Worm (Caenorhabditis elegans) whole organism, young adult: Measurements from ENCODE around the gene tag-124.

Source experiments
- B0019.2 ChIP-seq: fragments of 200-800 bp; sonication (Bioruptor generic); conservative IDR thresholded peaks from 2 replicates; pipeline ENCODE4 v1.3.6; 2022; ENCODE audit warnings: missing genetic modification reagents, missing genetic modification characterization, missing compliant biosample characterization
- F10E7.11 ChIP-seq: sonication (generic microtip); optimal IDR thresholded peaks from 2 replicates; lab custom pipeline; 2017; ENCODE audit warnings: mild to moderate bottlenecking, missing genetic modification characterization, moderate library complexity, missing compliant biosample characterization
- F37B4.10 ChIP-seq: fragments of 200-800 bp; sonication (Bioruptor generic); IDR thresholded peaks from 2 replicates; pipeline ENCODE4 v1.3.6; 2022; ENCODE audit warnings: missing genetic modification characterization, missing compliant biosample characterization
- F52B5.7 ChIP-seq: sonication (generic microtip); optimal IDR thresholded peaks from 2 replicates; lab custom pipeline; 2016; ENCODE audit warnings: mild to moderate bottlenecking, missing genetic modification characterization, missing compliant biosample characterization
- Y53G8AR.9 ChIP-seq: fragments of 200-800 bp; sonication (Bioruptor generic); conservative IDR thresholded peaks from 2 replicates; pipeline ENCODE4 v1.3.6; 2022; ENCODE audit warnings: missing genetic modification reagents, missing genetic modification characterization, missing compliant biosample characterization
- Y95B8A.8 ChIP-seq: fragments of 200-800 bp; sonication (Bioruptor generic); IDR thresholded peaks from 2 replicates; pipeline ENCODE4 v1.3.6; 2022; ENCODE audit warnings: missing genetic modification reagents, missing genetic modification characterization, missing compliant biosample characterization
- ZK185.1 ChIP-seq: sonication (generic microtip); optimal IDR thresholded peaks from 2 replicates; lab custom pipeline; 2016; ENCODE audit warnings: mild to moderate bottlenecking, missing genetic modification characterization, missing compliant biosample characterization; ENCODE audit not compliant: poor library complexity, severe bottlenecking
- ama-1 ChIP-seq, 3 experiments: fragments of 150-350 bp in 1 of 3; sonication (generic microtip) in 2 of 3; optimal IDR thresholded peaks; 2 replicates each; lab custom pipeline; 2014 to 2018; ENCODE audit warnings: missing biosample characterization in 2 of 3, missing genetic modification characterization in 2 of 3, missing genetic modification reagents in 2 of 3
- athp-1 ChIP-seq: sonication (generic microtip); optimal IDR thresholded peaks from 2 replicates; lab custom pipeline; 2017; ENCODE audit warnings: mild to moderate bottlenecking, missing genetic modification characterization, missing compliant biosample characterization
- attf-6 ChIP-seq: fragments of 200-800 bp; sonication (Bioruptor generic); IDR thresholded peaks from 2 replicates; pipeline ENCODE4 v1.3.6; 2022; ENCODE audit warnings: missing genetic modification reagents, missing genetic modification characterization, missing compliant biosample characterization
- cebp-1 ChIP-seq, 2 experiments: fragments of 200-800 bp in 1 of 2; sonication (Bioruptor generic) in 1 of 2; sonication (generic microtip) in 1 of 2; IDR thresholded peaks in 1 of 2; optimal IDR thresholded peaks in 1 of 2; 2 replicates each; pipeline versions ENCODE4 v1.3.6 to Lab custom; 2017 to 2022; ENCODE audit warnings: missing compliant biosample characterization in 2 of 2, missing genetic modification characterization in 2 of 2, mild to moderate bottlenecking in 1 of 2, missing genetic modification reagents in 1 of 2, moderate library complexity in 1 of 2
- cebp-2 ChIP-seq: fragments of 200-800 bp; sonication (Bioruptor generic); IDR thresholded peaks from 2 replicates; pipeline ENCODE4 v1.3.6; 2022; ENCODE audit warnings: missing genetic modification characterization, missing compliant biosample characterization
- dpff-1 ChIP-seq: sonication (generic microtip); optimal IDR thresholded peaks from 2 replicates; lab custom pipeline; 2017; ENCODE audit warnings: mild to moderate bottlenecking, missing genetic modification characterization, missing compliant biosample characterization
- egrh-3 ChIP-seq: fragments of 200-800 bp; sonication (Bioruptor generic); IDR thresholded peaks from 2 replicates; pipeline ENCODE4 v1.3.6; 2022; ENCODE audit warnings: missing genetic modification reagents, missing genetic modification characterization, missing compliant biosample characterization
- ekl-4 ChIP-seq: fragments of 200-800 bp; sonication (Bioruptor generic); IDR thresholded peaks from 2 replicates; pipeline ENCODE4 v1.3.6; 2022; ENCODE audit warnings: missing genetic modification reagents, missing genetic modification characterization, missing compliant biosample characterization
- hlh-26 ChIP-seq: fragments of 200-800 bp; sonication (Bioruptor generic); conservative IDR thresholded peaks from 2 replicates; pipeline ENCODE4 v1.3.6; 2022; ENCODE audit warnings: missing genetic modification reagents, missing genetic modification characterization, missing compliant biosample characterization
- hsf-1 ChIP-seq: fragments of 200-800 bp; sonication (Bioruptor generic); IDR thresholded peaks from 2 replicates; pipeline ENCODE4 v1.3.6; 2022; ENCODE audit warnings: missing genetic modification reagents, missing genetic modification characterization, missing compliant biosample characterization
- let-526 ChIP-seq: fragments of 200-800 bp; sonication (Bioruptor generic); IDR thresholded peaks from 2 replicates; pipeline ENCODE4 v1.3.6; 2022; ENCODE audit warnings: missing genetic modification reagents, missing genetic modification characterization, missing compliant biosample characterization
- let-607 ChIP-seq, 2 experiments: fragments of 200-800 bp in 1 of 2; sonication (Bioruptor generic) in 1 of 2; sonication (generic microtip) in 1 of 2; optimal IDR thresholded peaks; 2 replicates each; lab custom pipeline; 2016 to 2018; ENCODE audit warnings: mild to moderate bottlenecking in 2 of 2, missing compliant biosample characterization in 2 of 2, missing genetic modification characterization in 2 of 2, moderate library complexity in 2 of 2, missing genotype in 1 of 2
- lin-26 ChIP-seq: fragments of 200-800 bp; sonication (Bioruptor generic); IDR thresholded peaks from 2 replicates; pipeline ENCODE4 v1.3.6; 2022; ENCODE audit warnings: missing genetic modification reagents, missing genetic modification characterization, missing compliant biosample characterization
- lin-35 ChIP-seq, 3 experiments: fragments of 150-350 bp in 2 of 3; sonication (generic microtip) in 1 of 3; optimal IDR thresholded peaks; 2 replicates each; lab custom pipeline; 2014 to 2018; ENCODE audit warnings: missing biosample characterization in 3 of 3, missing genetic modification characterization in 3 of 3, missing genetic modification reagents in 3 of 3
- madf-10 ChIP-seq: sonication (generic microtip); optimal IDR thresholded peaks from 2 replicates; lab custom pipeline; 2016; ENCODE audit warnings: mild to moderate bottlenecking, missing genetic modification characterization, missing compliant biosample characterization
- mcd-1 ChIP-seq: fragments of 200-800 bp; sonication (Bioruptor generic); IDR thresholded peaks from 2 replicates; pipeline ENCODE4 v1.3.6; 2022; ENCODE audit warnings: missing genetic modification reagents, missing genetic modification characterization, missing compliant biosample characterization
- mel-28 ChIP-seq: sonication (generic microtip); optimal IDR thresholded peaks from 2 replicates; lab custom pipeline; 2016; ENCODE audit warnings: borderline replicate concordance, mild to moderate bottlenecking, missing genetic modification characterization, missing compliant biosample characterization
- nhr-179 ChIP-seq: sonication (generic microtip); optimal IDR thresholded peaks from 2 replicates; lab custom pipeline; 2016; ENCODE audit warnings: mild to moderate bottlenecking, missing genetic modification characterization, missing compliant biosample characterization
- nhr-80 ChIP-seq: sonication (generic microtip); optimal IDR thresholded peaks from 2 replicates; lab custom pipeline; 2016; ENCODE audit warnings: missing genetic modification characterization, missing compliant biosample characterization
- pbrm-1 ChIP-seq: fragments of 200-800 bp; sonication (Bioruptor generic); IDR thresholded peaks from 2 replicates; pipeline ENCODE4 v1.3.6; 2022; ENCODE audit warnings: missing genetic modification reagents, missing genetic modification characterization, missing compliant biosample characterization
- rcor-1 ChIP-seq: fragments of 200-800 bp; sonication (Bioruptor generic); IDR thresholded peaks from 2 replicates; pipeline ENCODE4 v1.3.6; 2022; ENCODE audit warnings: missing genetic modification reagents, missing genetic modification characterization, missing compliant biosample characterization
- sdz-38 ChIP-seq: sonication (generic microtip); optimal IDR thresholded peaks from 2 replicates; lab custom pipeline; 2016; ENCODE audit warnings: missing genotype, missing genetic modification characterization, missing compliant biosample characterization
- snpc-1.3 ChIP-seq: sonication (generic microtip); optimal IDR thresholded peaks from 2 replicates; lab custom pipeline; 2017; ENCODE audit warnings: missing genetic modification characterization, mild to moderate bottlenecking, missing compliant biosample characterization, antibody characterized with exemption, moderate library complexity, missing genotype, missing genetic modification reagents; ENCODE audit not compliant: insufficient read depth
- snpc-3.4 ChIP-seq: sonication (generic microtip); optimal IDR thresholded peaks from 2 replicates; lab custom pipeline; 2017; ENCODE audit warnings: missing genetic modification characterization, mild to moderate bottlenecking, missing compliant biosample characterization, antibody characterized with exemption, moderate library complexity, missing genotype, missing genetic modification reagents
- zim-3 ChIP-seq: sonication (generic microtip); optimal IDR thresholded peaks from 2 replicates; lab custom pipeline; 2017; ENCODE audit warnings: mild to moderate bottlenecking, missing genetic modification characterization, moderate library complexity, missing compliant biosample characterization
- ztf-6 ChIP-seq: fragments of 200-800 bp; sonication (Bioruptor generic); IDR thresholded peaks from 2 replicates; pipeline ENCODE4 v1.3.6; 2022; ENCODE audit warnings: missing genetic modification reagents, missing genetic modification characterization, missing compliant biosample characterization

tag-124 gene

DNA sequence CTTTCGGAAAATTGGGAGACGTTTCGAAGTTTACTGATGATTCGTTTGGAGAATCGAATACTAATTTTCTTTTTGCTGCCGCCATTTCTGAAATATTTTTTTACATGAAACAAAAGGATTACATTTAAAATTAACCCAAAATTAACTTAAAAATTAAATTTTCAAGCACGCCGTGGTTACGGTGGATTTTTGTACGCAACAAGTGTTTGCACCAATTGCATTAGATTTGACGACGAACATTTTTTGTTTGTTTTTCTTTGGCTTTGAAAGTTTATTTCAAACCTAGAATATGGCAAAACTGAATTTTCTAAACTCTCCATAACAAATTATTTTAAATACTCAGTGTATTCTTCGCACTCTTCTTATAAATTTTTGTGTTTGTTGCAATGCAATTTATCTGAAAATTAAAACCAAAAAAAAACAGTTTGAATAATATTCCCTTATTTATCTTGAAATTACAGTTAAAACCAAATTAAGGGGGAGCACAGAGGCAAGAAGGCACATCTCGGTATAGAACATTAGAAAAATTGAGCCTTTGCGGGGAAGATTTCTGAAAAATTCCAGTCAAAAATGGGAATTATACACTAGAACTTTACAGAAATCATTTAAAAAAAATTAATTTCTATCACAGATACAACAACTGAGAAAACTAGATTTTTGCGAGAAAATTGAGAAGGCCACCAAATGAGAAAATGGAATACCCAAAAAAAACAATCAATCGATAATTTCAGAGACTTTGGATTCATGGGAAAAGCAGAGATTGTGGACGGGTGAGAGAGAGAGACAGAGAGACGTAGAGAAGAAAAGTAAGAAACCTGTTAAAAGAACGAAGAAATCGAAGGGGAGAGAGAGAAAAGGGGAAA is 26.2 kb downstream of the tag-124 start, which contains the start of gene hal-3 (continued):
- no peak for TF ChIP-seq let-526 (GFP tag; lab: Robert Waterston, UW)
- TF ChIP-seq mel-28 (tag; lab: Kevin White, UChicago): no peak
- TF ChIP-seq attf-6 (GFP tag; lab: Robert Waterston, UW): no peak
- no peak for TF ChIP-seq athp-1 (tag; lab: Kevin White, UChicago)
- peak; percentile 55 for TF ChIP-seq dpff-1 (tag; lab: Kevin White, UChicago)

DNA sequence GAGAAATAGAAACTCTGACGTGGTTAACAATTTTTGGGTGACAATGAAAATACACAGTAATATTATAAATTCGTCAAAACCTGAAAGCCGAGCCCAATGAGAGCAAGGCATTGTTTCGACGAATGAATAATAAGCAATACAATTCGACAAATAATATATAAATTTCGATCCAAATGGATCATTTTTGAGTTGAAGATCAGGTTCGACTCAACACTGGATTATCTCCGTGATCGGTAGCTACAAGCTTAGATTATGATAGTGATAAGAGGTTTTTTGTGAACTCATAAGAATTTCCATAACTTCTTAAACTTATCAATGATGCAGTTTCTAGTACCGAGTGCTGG is 26.8 kb downstream of the tag-124 start:
- TF ChIP-seq lin-35 (GFP tag; optimal IDR thresholded peaks at IDR 0.05; lab: Kevin White, UChicago) (no peak), mcd-1 (GFP tag; lab: Robert Waterston, UW) (no peak), ekl-4 (no peak), pbrm-1 (GFP tag; lab: Robert Waterston, UW) (peak; percentile 10; the same call in 1 of the 2 replicates), cebp-1 (GFP tag; IDR thresholded peaks at IDR 0.05; lab: Robert Waterston, UW) (0 out of 2 replicates have a peak, but pooled peaks have one; percentile 21), cebp-1 (tag; optimal IDR thresholded peaks at IDR 0.05; lab: Kevin White, UChicago) (no peak), let-607 (tag; optimal IDR thresholded peaks at IDR 0.05; lab: Kevin White, UChicago) (peak in 1 of 2 experiments; percentile 8), cebp-2 (no peak), nhr-179 (tag; lab: Kevin White, UChicago) (no peak), hlh-26 (no peak), ztf-6 (GFP tag; lab: Robert Waterston, UW) (no peak), nhr-80 (tag; lab: Kevin White, UChicago) (peak; percentile 15), lin-26 (GFP tag; lab: Robert Waterston, UW) (0 out of 2 replicates have a peak, but pooled peaks have one; percentile 19), ZK185.1 (peak; percentile 37), sdz-38 (tag; lab: Kevin White, UChicago) (no peak), ama-1 (optimal IDR thresholded peaks at IDR 0.05; lab: Kevin White, UChicago) (no peak), ama-1 (GFP tag; optimal IDR thresholded peaks at IDR 0.05; lab: Kevin White, UChicago) (peak in 1 of 2 experiments; percentile 17), madf-10 (peak; percentile 21), F52B5.7 (no peak), egrh-3 (GFP tag; lab: Robert Waterston, UW) (no peak), Y53G8AR.9 (GFP tag; lab: Robert Waterston, UW) (0 out of 2 replicates have a peak, but pooled peaks have one; percentile 5), rcor-1 (GFP tag; lab: Robert Waterston, UW) (peak; percentile 37; the same call in 1 of the 2 replicates), B0019.2 (GFP tag; lab: Robert Waterston, UW) (no peak), F37B4.10 (GFP tag; lab: Robert Waterston, UW) (0 out of 2 replicates have a peak, but pooled peaks have one; percentile 40)

DNA sequence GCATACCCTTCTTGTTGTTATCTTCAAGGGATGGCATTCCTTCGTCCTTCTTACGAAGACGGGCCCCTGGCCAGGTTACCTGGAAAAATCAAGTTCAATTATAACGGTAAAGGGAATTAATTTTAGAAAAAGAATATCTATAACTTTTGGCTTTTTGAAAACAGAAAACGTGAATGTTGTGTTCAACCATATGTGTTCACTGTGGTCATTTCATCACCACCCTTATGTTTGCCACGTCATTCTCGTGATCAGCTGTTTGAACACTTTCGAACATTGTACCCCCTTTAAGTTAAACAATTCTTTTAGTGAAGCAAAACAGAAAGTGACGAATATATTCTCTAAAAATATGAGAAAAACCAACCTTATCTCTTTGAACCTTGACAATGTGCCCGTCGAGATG is 27.7 kb downstream of the tag-124 start:
- TF ChIP-seq zim-3 (tag; lab: Kevin White, UChicago) (peak; percentile 36), hsf-1 (GFP tag; lab: Robert Waterston, UW) (no peak), snpc-1.3 (tag; lab: Kevin White, UChicago) (no peak), snpc-3.4 (tag; lab: Kevin White, UChicago) (no peak), let-526 (GFP tag; lab: Robert Waterston, UW) (peak; percentile 16; the same call in 1 of the 2 replicates), cebp-1 (GFP tag; IDR thresholded peaks at IDR 0.05; lab: Robert Waterston, UW) (peak; percentile 75), cebp-1 (tag; optimal IDR thresholded peaks at IDR 0.05; lab: Kevin White, UChicago) (peak; percentile 75), F10E7.11 (tag; lab: Kevin White, UChicago) (peak; percentile 6), Y95B8A.8 (0 out of 2 replicates have a peak, but pooled peaks have one; percentile 5), ZK185.1 (peak; percentile 37), nhr-179 (tag; lab: Kevin White, UChicago) (no peak), Y53G8AR.9 (GFP tag; lab: Robert Waterston, UW) (no peak)
